Fruit fly (Drosophila melanogaster) whole organism, embryonic: ENCODE measurements around the gene jet.
A peak's percentile ranks its signal among the peaks of the same experiment; 100 is the strongest.

Source experiments
- Adf1 ChIP-seq: fragments of 200-800 bp; sonication (Bioruptor generic); IDR thresholded peaks from 2 replicates; pipeline ENCODE4 v1.3.6; 2022; ENCODE audit warnings: missing biosample characterization, missing genetic modification characterization
- C15 ChIP-seq: fragments of 200-800 bp; sonication (Bioruptor generic); IDR thresholded peaks from 3 replicates; pipeline ENCODE4 v1.3.6; 2022; ENCODE audit warnings: missing biosample characterization, missing genetic modification characterization
- CG10147 ChIP-seq: fragments of 200-800 bp; sonication (Bioruptor generic); optimal IDR thresholded peaks from 2 replicates; lab custom pipeline; 2019; ENCODE audit warnings: missing biosample characterization, mild to moderate bottlenecking, missing genetic modification characterization, moderate library complexity
- CG10267 ChIP-seq: fragments of 200-800 bp; sonication (Bioruptor generic); optimal IDR thresholded peaks from 2 replicates; lab custom pipeline; 2018; ENCODE audit warnings: missing biosample characterization, mild to moderate bottlenecking, missing genetic modification characterization, moderate library complexity
- CG10431 ChIP-seq: fragments of 200-800 bp; sonication (Bioruptor generic); optimal IDR thresholded peaks from 3 replicates; lab custom pipeline; 2018; ENCODE audit warnings: missing biosample characterization, mild to moderate bottlenecking, missing genetic modification characterization
- CG12155 ChIP-seq: fragments of 200-800 bp; sonication (Bioruptor generic); optimal IDR thresholded peaks from 3 replicates; lab custom pipeline; 2016; ENCODE audit warnings: missing biosample characterization, missing genetic modification characterization
- CG13624 ChIP-seq: fragments of 200-800 bp; sonication (Bioruptor generic); optimal IDR thresholded peaks from 2 replicates; lab custom pipeline; 2016; ENCODE audit warnings: missing biosample characterization, missing genetic modification characterization
- CG16813 ChIP-seq: fragments of 200-800 bp; sonication (Bioruptor generic); IDR thresholded peaks from 3 replicates; pipeline ENCODE4 v1.3.6; 2022; ENCODE audit warnings: missing biosample characterization, missing genetic modification characterization; ENCODE audit not compliant: partially characterized antibody
- CG17328 ChIP-seq: fragments of 200-800 bp; sonication (Bioruptor generic); IDR thresholded peaks from 2 replicates; pipeline ENCODE4 v1.3.6; 2022; ENCODE audit warnings: missing biosample characterization, missing genetic modification characterization
- CG2202 ChIP-seq: fragments of 200-800 bp; sonication (Bioruptor generic); optimal IDR thresholded peaks from 2 replicates; lab custom pipeline; 2018; ENCODE audit warnings: missing biosample characterization, mild to moderate bottlenecking, missing genetic modification characterization
- CG31224 ChIP-seq: fragments of 200-800 bp; sonication (Bioruptor generic); IDR thresholded peaks from 2 replicates; pipeline ENCODE4 v1.3.6; 2022; ENCODE audit warnings: missing biosample characterization, missing genetic modification characterization
- CG3726 ChIP-seq: fragments of 200-800 bp; sonication (Bioruptor generic); IDR thresholded peaks from 3 replicates; pipeline ENCODE4, ENCODE4 v1.3.6; 2022; ENCODE audit warnings: missing biosample characterization, missing genetic modification characterization
- CG4854 ChIP-seq: fragments of 200-800 bp; sonication (Bioruptor generic); optimal IDR thresholded peaks from 2 replicates; lab custom pipeline; 2016; ENCODE audit warnings: missing biosample characterization, missing genetic modification characterization, inconsistent platforms
- CG5953 ChIP-seq: fragments of 200-800 bp; sonication (Bioruptor generic); IDR thresholded peaks from 2 replicates; pipeline ENCODE4 v1.3.6; 2022; ENCODE audit warnings: missing biosample characterization, missing genetic modification characterization
- CG6254 ChIP-seq: fragments of 200-800 bp; sonication (Bioruptor generic); optimal IDR thresholded peaks from 3 replicates; lab custom pipeline; 2017; ENCODE audit warnings: mild to moderate bottlenecking, missing biosample characterization, missing genetic modification reagents, missing genetic modification characterization
- CG6791 ChIP-seq: fragments of 200-800 bp; sonication (Bioruptor generic); IDR thresholded peaks from 3 replicates; pipeline ENCODE4 v1.3.6; 2022; ENCODE audit warnings: missing biosample characterization, missing genetic modification characterization; ENCODE audit not compliant: partially characterized antibody
- CG9215 ChIP-seq: fragments of 200-800 bp; sonication (Bioruptor generic); IDR thresholded peaks from 2 replicates; pipeline ENCODE4 v1.3.6; 2022; ENCODE audit warnings: missing biosample characterization, missing genetic modification characterization
- CoRest ChIP-seq: fragments of 200-800 bp; sonication (Bioruptor generic); optimal IDR thresholded peaks from 3 replicates; lab custom pipeline; 2018; ENCODE audit warnings: missing biosample characterization, mild to moderate bottlenecking, missing genetic modification characterization, moderate library complexity
- Doc2 ChIP-seq: fragments of 200-800 bp; sonication (Bioruptor generic); IDR thresholded peaks from 2 replicates; pipeline ENCODE4 v1.3.6; 2022; ENCODE audit warnings: missing biosample characterization, missing genetic modification characterization
- NC2β ChIP-seq: fragments of 200-800 bp; sonication (Bioruptor generic); optimal IDR thresholded peaks from 2 replicates; lab custom pipeline; 2016; ENCODE audit warnings: missing biosample characterization, missing genetic modification characterization
- Optix ChIP-seq: fragments of 200-800 bp; sonication (Bioruptor generic); IDR thresholded peaks from 3 replicates; pipeline ENCODE4 v1.3.6; 2022; ENCODE audit warnings: missing biosample characterization, missing genetic modification characterization
- Ptx1 ChIP-seq: fragments of 200-800 bp; sonication (Bioruptor generic); IDR thresholded peaks from 2 replicates; pipeline ENCODE4 v1.3.6; 2022; ENCODE audit warnings: missing biosample characterization, missing genetic modification characterization
- Sry-β ChIP-seq: fragments of 200-800 bp; sonication (Bioruptor generic); optimal IDR thresholded peaks from 2 replicates; lab custom pipeline; 2018; ENCODE audit warnings: missing biosample characterization, mild to moderate bottlenecking, missing genetic modification characterization, moderate library complexity
- Tbp ChIP-seq: fragments of >200 bp; optimal IDR thresholded peaks from 2 replicates; lab custom pipeline; 2018; ENCODE audit warnings: missing biosample characterization, missing genetic modification characterization
- Trl ChIP-seq, 3 experiments: fragments of >200 bp in 2 of 3; fragments of 200-800 bp in 1 of 3; sonication (Bioruptor generic) in 1 of 3; optimal IDR thresholded peaks; 2 replicates in 1 of 3; 3 replicates in 2 of 3; lab custom pipeline; 2016 to 2017; ENCODE audit warnings: missing biosample characterization in 1 of 3, missing genetic modification characterization in 1 of 3
- ara ChIP-seq: fragments of 200-800 bp; sonication (Bioruptor generic); IDR thresholded peaks from 2 replicates; pipeline ENCODE4 v1.3.6; 2022; ENCODE audit warnings: missing biosample characterization, missing genetic modification characterization
- ase ChIP-seq: fragments of 200-800 bp; sonication (Bioruptor generic); IDR thresholded peaks from 3 replicates; pipeline ENCODE4 v1.3.6; 2022; ENCODE audit warnings: missing biosample characterization, missing genetic modification characterization
- bbx ChIP-seq: fragments of 200-800 bp; sonication (Bioruptor generic); IDR thresholded peaks from 2 replicates; pipeline ENCODE4 v1.3.6; 2022; ENCODE audit warnings: missing biosample characterization, missing genetic modification characterization; ENCODE audit not compliant: partially characterized antibody
- bsh ChIP-seq, 2 experiments: fragments of 200-800 bp; sonication (Bioruptor generic); optimal IDR thresholded peaks; 2 replicates each; lab custom pipeline; 2017 to 2018; ENCODE audit warnings: mild to moderate bottlenecking in 2 of 2, missing biosample characterization in 2 of 2, missing genetic modification characterization in 2 of 2, moderate library complexity in 1 of 2
- btn ChIP-seq: fragments of 200-800 bp; sonication (Bioruptor generic); optimal IDR thresholded peaks from 2 replicates; lab custom pipeline; 2016; ENCODE audit warnings: missing biosample characterization, missing genetic modification characterization
- cato ChIP-seq: fragments of 200-800 bp; sonication (Bioruptor generic); optimal IDR thresholded peaks from 2 replicates; lab custom pipeline; 2016; ENCODE audit warnings: missing biosample characterization, missing genetic modification characterization, borderline replicate concordance
- corto ChIP-seq: fragments of 200-800 bp; sonication (Bioruptor generic); optimal IDR thresholded peaks from 2 replicates; lab custom pipeline; 2016; ENCODE audit warnings: missing biosample characterization, mild to moderate bottlenecking, missing genetic modification characterization, moderate library complexity
- cwo ChIP-seq: fragments of 200-800 bp; sonication (Bioruptor generic); optimal IDR thresholded peaks from 3 replicates; lab custom pipeline; 2017; ENCODE audit warnings: missing biosample characterization, missing genetic modification characterization, mild to moderate bottlenecking, moderate library complexity, missing genetic modification reagents
- ems ChIP-seq: fragments of 200-800 bp; sonication (Bioruptor generic); optimal IDR thresholded peaks from 3 replicates; lab custom pipeline; 2016; ENCODE audit warnings: missing biosample characterization, missing genetic modification characterization
- ftz-f1 ChIP-seq: fragments of 200-800 bp; sonication (Bioruptor generic); optimal IDR thresholded peaks from 2 replicates; lab custom pipeline; 2016; ENCODE audit warnings: missing biosample characterization, missing genetic modification characterization
- ham ChIP-seq: fragments of 200-800 bp; sonication (Bioruptor generic); IDR thresholded peaks from 2 replicates; pipeline ENCODE4 v1.3.6; 2022; ENCODE audit warnings: missing biosample characterization, missing genetic modification characterization
- hth ChIP-seq: fragments of >200 bp; optimal IDR thresholded peaks from 2 replicates; lab custom pipeline; 2017; ENCODE audit warnings: inconsistent platforms
- mld ChIP-seq: fragments of 200-800 bp; sonication (Bioruptor generic); IDR thresholded peaks from 3 replicates; pipeline ENCODE4 v1.3.6; 2022; ENCODE audit warnings: missing biosample characterization, missing genetic modification characterization; ENCODE audit not compliant: partially characterized antibody
- nom ChIP-seq: fragments of 200-800 bp; sonication (Bioruptor generic); optimal IDR thresholded peaks from 2 replicates; lab custom pipeline; 2017; ENCODE audit warnings: missing biosample characterization, missing genetic modification characterization, mild to moderate bottlenecking, moderate library complexity, missing genetic modification reagents
- onecut ChIP-seq: fragments of 200-800 bp; sonication (Bioruptor generic); IDR thresholded peaks from 2 replicates; pipeline ENCODE4 v1.3.6; 2022; ENCODE audit warnings: missing biosample characterization, missing genetic modification characterization
- pan ChIP-seq, 4 experiments: fragments of >200 bp in 3 of 4; fragments of 200-800 bp in 1 of 4; sonication (Bioruptor generic) in 1 of 4; optimal IDR thresholded peaks in 3 of 4; IDR thresholded peaks in 1 of 4; 2 replicates each; pipeline versions ENCODE4 v1.3.6 to Lab custom; 2017 to 2022; ENCODE audit warnings: missing biosample characterization in 2 of 4, missing genetic modification characterization in 2 of 4, mixed read lengths in 1 of 4
- pho ChIP-seq: fragments of 200-800 bp; sonication (Bioruptor generic); optimal IDR thresholded peaks from 2 replicates; lab custom pipeline; 2016; ENCODE audit warnings: missing biosample characterization, missing genetic modification characterization
- pnt ChIP-seq: fragments of 200-800 bp; sonication (Bioruptor generic); optimal IDR thresholded peaks from 3 replicates; lab custom pipeline; 2016; ENCODE audit warnings: missing biosample characterization, missing genetic modification characterization
- sens ChIP-seq: fragments of 200-800 bp; sonication (Bioruptor generic); peaks from one replicate; lab custom pipeline; 2016; ENCODE audit warnings: missing biosample characterization, missing genetic modification characterization
- sim ChIP-seq: fragments of 200-800 bp; sonication (Bioruptor generic); IDR thresholded peaks from 2 replicates; pipeline ENCODE4 v1.3.6; 2022; ENCODE audit warnings: missing biosample characterization, missing genetic modification characterization
- sisA ChIP-seq: fragments of 200-800 bp; sonication (Bioruptor generic); IDR thresholded peaks from 2 replicates; pipeline ENCODE4 v1.3.6; 2022; ENCODE audit warnings: missing biosample characterization, missing genetic modification characterization
- unc-4 ChIP-seq: fragments of 200-800 bp; sonication (Bioruptor generic); IDR thresholded peaks from 2 replicates; pipeline ENCODE4 v1.3.6; 2022; ENCODE audit warnings: missing biosample characterization, missing genetic modification characterization; ENCODE audit not compliant: partially characterized antibody
- vnd ChIP-seq: fragments of 200-800 bp; sonication (Bioruptor generic); IDR thresholded peaks from 3 replicates; pipeline ENCODE4 v1.3.6; 2022; ENCODE audit warnings: missing biosample characterization, missing genetic modification characterization; ENCODE audit not compliant: partially characterized antibody
- z ChIP-seq: fragments of 200-800 bp; sonication (Bioruptor generic); IDR thresholded peaks from 3 replicates; pipeline ENCODE4 v1.3.6; 2022; ENCODE audit warnings: missing biosample characterization, missing genetic modification characterization

jet gene

dm6 chr2L:4906546-4907250 is 42.9 kb downstream of the jet start, which contains the start of gene snsl:
snsl (minus strand) TSS chr2L:4906762.
- TF ChIP-seq hth (no peak), sisA (GFP tag; lab: Robert Waterston, UW) (no peak; the same call in 1 of the 2 replicates), C15 (GFP tag; lab: Robert Waterston, UW) (no peak), CG13624 (no peak), Trl (optimal IDR thresholded peaks at IDR 0.05; lab: Kevin White, UChicago) (no peak), Trl (GFP tag; optimal IDR thresholded peaks at IDR 0.05; lab: Kevin White, UChicago) (no peak), pan (optimal IDR thresholded peaks at IDR 0.05; lab: Kevin White, UChicago) (no peak), pan (GFP tag; optimal IDR thresholded peaks at IDR 0.05 in 1 of 2, IDR thresholded peaks at IDR 0.05 in 1 of 2) (peak in 1 of 2 experiments; percentile 47), CG9215 (GFP tag; lab: Robert Waterston, UW) (no peak), ase (GFP tag; lab: Robert Waterston, UW) (peak; percentile 41; the same call in 1 of the 3 replicates), CG10267 (peak; percentile 72), CG6791 (GFP tag; lab: Robert Waterston, UW) (no peak), CG10147 (peak; percentile 53), cato (GFP tag; lab: Kevin White, UChicago) (no peak), btn (GFP tag; lab: Kevin White, UChicago) (no peak), NC2β (GFP tag; lab: Kevin White, UChicago) (no peak), corto (GFP tag; lab: Kevin White, UChicago) (no peak), CG4854 (GFP tag; lab: Kevin White, UChicago) (no peak), CG6254 (GFP tag; lab: Kevin White, UChicago) (no peak), CG12155 (GFP tag; lab: Kevin White, UChicago) (no peak), sens (GFP tag; lab: Kevin White, UChicago) (peak; percentile 84), vnd (GFP tag; lab: Robert Waterston, UW) (no peak), Doc2 (GFP tag; lab: Robert Waterston, UW) (no peak), Optix (GFP tag; lab: Robert Waterston, UW) (no peak), CG16813 (GFP tag; lab: Robert Waterston, UW) (no peak), onecut (GFP tag; lab: Robert Waterston, UW) (no peak), CoRest (peak; percentile 86), CG17328 (0 out of 2 replicates have a peak, but pooled peaks have one; percentile 10), CG3726 (GFP tag; lab: Robert Waterston, UW) (no peak), pnt (GFP tag; lab: Kevin White, UChicago) (no peak), CG5953 (0 out of 2 replicates have a peak, but pooled peaks have one; percentile 45), nom (GFP tag; lab: Kevin White, UChicago) (peak; percentile 62), Tbp (GFP tag; lab: Kevin White, UChicago) (no peak), sim (GFP tag; lab: Robert Waterston, UW) (no peak), bsh (GFP tag; optimal IDR thresholded peaks at IDR 0.05; lab: Kevin White, UChicago) (peak in 1 of 2 experiments; percentile 25), z (GFP tag; lab: Robert Waterston, UW) (no peak), bbx (GFP tag; lab: Robert Waterston, UW) (no peak), CG2202 (tag; lab: Kevin White, UChicago) (no peak), ham (no peak), Ptx1 (GFP tag; lab: Robert Waterston, UW) (peak; percentile 63), cwo (peak; percentile 32), ems (GFP tag; lab: Kevin White, UChicago) (no peak), mld (GFP tag; lab: Robert Waterston, UW) (no peak), CG31224 (0 out of 2 replicates have a peak, but pooled peaks have one; percentile 31), ara (GFP tag; lab: Robert Waterston, UW) (no peak), Adf1 (no peak), CG10431 (GFP tag; lab: Kevin White, UChicago) (no peak), ftz-f1 (no peak), Sry-β (GFP tag; lab: Kevin White, UChicago) (no peak), pho (no peak), unc-4 (GFP tag; lab: Robert Waterston, UW) (no peak)
